Fruit fly (Drosophila melanogaster) whole organism, embryonic: ENCODE measurements around the gene trx.
A peak's percentile ranks its signal among the peaks of the same experiment; 100 is the strongest.

Experiments used
- CG11085 ChIP-seq: fragments of 200-800 bp; sonication (Bioruptor generic); IDR thresholded peaks from 2 replicates; pipeline ENCODE4 v1.3.6; 2022; ENCODE audit warnings: missing biosample characterization, missing genetic modification characterization
- CG12769 ChIP-seq: fragments of 200-800 bp; sonication (Bioruptor generic); optimal IDR thresholded peaks from 2 replicates; lab custom pipeline; 2019; ENCODE audit warnings: missing biosample characterization, mild to moderate bottlenecking, missing genetic modification characterization, moderate library complexity
- CG15696 ChIP-seq: fragments of 200-800 bp; sonication (Bioruptor generic); optimal IDR thresholded peaks from 2 replicates; lab custom pipeline; 2019; ENCODE audit warnings: missing biosample characterization, mild to moderate bottlenecking, missing genetic modification characterization, moderate library complexity
- CG1603 ChIP-seq: fragments of 200-800 bp; sonication (Bioruptor generic); optimal IDR thresholded peaks from 2 replicates; lab custom pipeline; 2019; ENCODE audit warnings: missing biosample characterization, mild to moderate bottlenecking, missing genetic modification characterization, moderate library complexity
- CG17361 ChIP-seq: fragments of 200-800 bp; sonication (Bioruptor generic); IDR thresholded peaks from 3 replicates; pipeline ENCODE4 v1.3.6; 2022; ENCODE audit warnings: missing biosample characterization, missing genetic modification characterization
- CG2116 ChIP-seq: fragments of 200-800 bp; sonication (Bioruptor generic); optimal IDR thresholded peaks from 3 replicates; lab custom pipeline; 2018; ENCODE audit warnings: missing biosample characterization, mild to moderate bottlenecking, missing genetic modification characterization
- CG31388 ChIP-seq: fragments of 200-800 bp; sonication (Bioruptor generic); optimal IDR thresholded peaks from 2 replicates; lab custom pipeline; 2016; ENCODE audit warnings: missing biosample characterization, missing genetic modification characterization
- CG42726 ChIP-seq: fragments of 200-800 bp; sonication (Bioruptor generic); IDR thresholded peaks from 2 replicates; pipeline ENCODE4 v1.3.6; 2022; ENCODE audit warnings: missing biosample characterization, missing genetic modification characterization; ENCODE audit not compliant: partially characterized antibody
- CG4707 ChIP-seq: fragments of 200-800 bp; sonication (Bioruptor generic); optimal IDR thresholded peaks from 2 replicates; lab custom pipeline; 2018; ENCODE audit warnings: missing biosample characterization, mild to moderate bottlenecking, missing genetic modification characterization, moderate library complexity
- CG8388 ChIP-seq: fragments of 200-800 bp; sonication (Bioruptor generic); optimal IDR thresholded peaks from 2 replicates; lab custom pipeline; 2019; ENCODE audit warnings: missing biosample characterization, mild to moderate bottlenecking, missing genetic modification characterization, moderate library complexity
- CG9817 ChIP-seq: fragments of 200-800 bp; sonication (Bioruptor generic); optimal IDR thresholded peaks from 2 replicates; lab custom pipeline; 2018; ENCODE audit warnings: missing biosample characterization, mild to moderate bottlenecking, missing genetic modification characterization, moderate library complexity
- D19B ChIP-seq: fragments of 200-800 bp; sonication (Bioruptor generic); optimal IDR thresholded peaks from 2 replicates; lab custom pipeline; 2017; ENCODE audit warnings: missing biosample characterization, mild to moderate bottlenecking, missing genetic modification characterization
- Dbx ChIP-seq: fragments of 200-800 bp; sonication (Bioruptor generic); IDR thresholded peaks from 3 replicates; pipeline ENCODE4 v1.3.6; 2022; ENCODE audit warnings: missing biosample characterization, missing genetic modification characterization
- Elba2 ChIP-seq: fragments of 200-800 bp; sonication (Bioruptor generic); optimal IDR thresholded peaks from 3 replicates; lab custom pipeline; 2016; ENCODE audit warnings: missing biosample characterization, missing genetic modification characterization
- Fer1 ChIP-seq: fragments of 200-800 bp; sonication (Bioruptor generic); optimal IDR thresholded peaks from 2 replicates; lab custom pipeline; 2017; ENCODE audit warnings: missing biosample characterization, mild to moderate bottlenecking, missing genetic modification characterization
- HLH54F ChIP-seq: fragments of 200-800 bp; sonication (Bioruptor generic); optimal IDR thresholded peaks from 3 replicates; lab custom pipeline; 2016; ENCODE audit warnings: missing biosample characterization, missing genetic modification characterization
- Lim3 ChIP-seq: fragments of 200-800 bp; sonication (Bioruptor generic); IDR thresholded peaks from 2 replicates; pipeline ENCODE4 v1.3.6; 2022; ENCODE audit warnings: missing biosample characterization, missing genetic modification characterization
- MTF-1 ChIP-seq: fragments of 200-800 bp; sonication (Bioruptor generic); optimal IDR thresholded peaks from 2 replicates; lab custom pipeline; 2018; ENCODE audit warnings: missing biosample characterization, mild to moderate bottlenecking, missing genetic modification characterization, borderline replicate concordance
- Med ChIP-seq: fragments of 200-800 bp; sonication (Bioruptor generic); peaks from one replicate; lab custom pipeline; 2016; ENCODE audit warnings: missing biosample characterization, missing genetic modification characterization, mild to moderate bottlenecking, inconsistent platforms, moderate library complexity
- Mes4 ChIP-seq: fragments of 200-800 bp; sonication (Bioruptor generic); optimal IDR thresholded peaks from 2 replicates; lab custom pipeline; 2016; ENCODE audit warnings: missing biosample characterization, missing genetic modification characterization
- NFAT ChIP-seq: fragments of 200-800 bp; sonication (Bioruptor generic); IDR thresholded peaks from 2 replicates; pipeline ENCODE4 v1.3.6; 2022; ENCODE audit warnings: missing biosample characterization, missing genetic modification characterization
- Sox100B ChIP-seq: fragments of 200-800 bp; sonication (Bioruptor generic); optimal IDR thresholded peaks from 3 replicates; lab custom pipeline; 2018; ENCODE audit warnings: missing biosample characterization, mild to moderate bottlenecking, missing genetic modification characterization
- Ssrp ChIP-seq: fragments of 200-800 bp; sonication (Bioruptor generic); optimal IDR thresholded peaks from 2 replicates; lab custom pipeline; 2018; ENCODE audit warnings: missing biosample characterization, mild to moderate bottlenecking, missing genetic modification characterization, moderate library complexity
- Stat92E ChIP-seq, 3 experiments: fragments of >200 bp in 2 of 3; fragments of 200-800 bp in 1 of 3; sonication (Bioruptor generic) in 1 of 3; optimal IDR thresholded peaks; 2 replicates each; lab custom pipeline; 2017 to 2019; ENCODE audit warnings: missing biosample characterization in 3 of 3, missing genetic modification characterization in 3 of 3, mild to moderate bottlenecking in 1 of 3, moderate library complexity in 1 of 3
- Tbp ChIP-seq: fragments of >200 bp; optimal IDR thresholded peaks from 2 replicates; lab custom pipeline; 2018; ENCODE audit warnings: missing biosample characterization, missing genetic modification characterization
- abd-A ChIP-seq: fragments of 200-800 bp; sonication (Bioruptor generic); optimal IDR thresholded peaks from 3 replicates; lab custom pipeline; 2019; ENCODE audit warnings: missing biosample characterization, mild to moderate bottlenecking, missing genetic modification characterization, moderate library complexity
- amos ChIP-seq: fragments of 200-800 bp; sonication (Bioruptor generic); IDR thresholded peaks from 2 replicates; pipeline ENCODE4 v1.3.6; 2022; ENCODE audit warnings: missing biosample characterization, missing genetic modification characterization; ENCODE audit not compliant: partially characterized antibody
- bsh ChIP-seq, 2 experiments: fragments of 200-800 bp; sonication (Bioruptor generic); optimal IDR thresholded peaks; 2 replicates each; lab custom pipeline; 2017 to 2018; ENCODE audit warnings: mild to moderate bottlenecking in 2 of 2, missing biosample characterization in 2 of 2, missing genetic modification characterization in 2 of 2, moderate library complexity in 1 of 2
- cas ChIP-seq: fragments of 200-800 bp; sonication (Bioruptor generic); IDR thresholded peaks from 2 replicates; pipeline ENCODE4 v1.3.6; 2022; ENCODE audit warnings: missing biosample characterization, missing genetic modification characterization
- caup ChIP-seq: fragments of 200-800 bp; sonication (Bioruptor generic); optimal IDR thresholded peaks from 3 replicates; lab custom pipeline; 2017; ENCODE audit warnings: missing biosample characterization, mild to moderate bottlenecking, missing genetic modification characterization, moderate library complexity; ENCODE audit not compliant: severe bottlenecking
- crol ChIP-seq: fragments of 200-800 bp; sonication (Bioruptor generic); IDR thresholded peaks from 2 replicates; pipeline ENCODE4 v1.3.6; 2022; ENCODE audit warnings: missing biosample characterization, missing genetic modification characterization
- dan ChIP-seq: fragments of 200-800 bp; sonication (Bioruptor generic); IDR thresholded peaks from 2 replicates; pipeline ENCODE4 v1.3.6; 2022; ENCODE audit warnings: missing biosample characterization, missing genetic modification characterization
- dmrt99B ChIP-seq: fragments of 200-800 bp; sonication (Bioruptor generic); optimal IDR thresholded peaks from 2 replicates; lab custom pipeline; 2018; ENCODE audit warnings: missing biosample characterization, mild to moderate bottlenecking, missing genetic modification characterization, moderate library complexity
- dysf ChIP-seq: fragments of 200-800 bp; sonication (Bioruptor generic); IDR thresholded peaks from 3 replicates; pipeline ENCODE4 v1.3.6; 2022; ENCODE audit warnings: missing biosample characterization, missing genetic modification characterization
- fd3F ChIP-seq: fragments of 200-800 bp; sonication (Bioruptor generic); optimal IDR thresholded peaks from 2 replicates; lab custom pipeline; 2018; ENCODE audit warnings: missing biosample characterization, mild to moderate bottlenecking, missing genetic modification characterization, moderate library complexity
- fd96Cb ChIP-seq: fragments of 200-800 bp; sonication (Bioruptor generic); optimal IDR thresholded peaks from 2 replicates; lab custom pipeline; 2018; ENCODE audit warnings: missing biosample characterization, mild to moderate bottlenecking, missing genetic modification characterization, moderate library complexity
- ftz-f1 ChIP-seq: fragments of 200-800 bp; sonication (Bioruptor generic); optimal IDR thresholded peaks from 2 replicates; lab custom pipeline; 2016; ENCODE audit warnings: missing biosample characterization, missing genetic modification characterization
- ind ChIP-seq: fragments of 200-800 bp; sonication (Bioruptor generic); optimal IDR thresholded peaks from 3 replicates; lab custom pipeline; 2016; ENCODE audit warnings: missing biosample characterization, missing genetic modification characterization
- kah ChIP-seq: fragments of 200-800 bp; sonication (Bioruptor generic); optimal IDR thresholded peaks from 2 replicates; lab custom pipeline; 2018; ENCODE audit warnings: missing biosample characterization, mild to moderate bottlenecking, missing genetic modification characterization
- kay ChIP-seq: fragments of 200-800 bp; sonication (Bioruptor generic); optimal IDR thresholded peaks from 2 replicates; lab custom pipeline; 2016; ENCODE audit warnings: missing biosample characterization, missing genetic modification characterization
- oc ChIP-seq: fragments of 200-800 bp; sonication (Bioruptor generic); optimal IDR thresholded peaks from 2 replicates; lab custom pipeline; 2018; ENCODE audit warnings: missing biosample characterization, mild to moderate bottlenecking, missing genetic modification characterization, moderate library complexity
- onecut ChIP-seq: fragments of 200-800 bp; sonication (Bioruptor generic); IDR thresholded peaks from 2 replicates; pipeline ENCODE4 v1.3.6; 2022; ENCODE audit warnings: missing biosample characterization, missing genetic modification characterization
- peb ChIP-seq: fragments of 200-800 bp; sonication (Bioruptor generic); IDR thresholded peaks from 2 replicates; pipeline ENCODE4 v1.3.6; 2022; ENCODE audit warnings: missing biosample characterization, missing genetic modification characterization
- pho ChIP-seq: fragments of 200-800 bp; sonication (Bioruptor generic); optimal IDR thresholded peaks from 2 replicates; lab custom pipeline; 2016; ENCODE audit warnings: missing biosample characterization, missing genetic modification characterization
- pita ChIP-seq: fragments of 200-800 bp; sonication (Bioruptor generic); optimal IDR thresholded peaks from 2 replicates; lab custom pipeline; 2017; ENCODE audit warnings: missing biosample characterization, mild to moderate bottlenecking, missing genetic modification characterization
- tx ChIP-seq: fragments of 200-800 bp; sonication (Bioruptor generic); optimal IDR thresholded peaks from 2 replicates; lab custom pipeline; 2016; ENCODE audit warnings: missing biosample characterization, missing genetic modification characterization
- wdn ChIP-seq: fragments of 200-800 bp; sonication (Bioruptor generic); IDR thresholded peaks from 2 replicates; pipeline ENCODE4 v1.3.6; 2022; ENCODE audit warnings: missing biosample characterization, missing genetic modification characterization
- wor ChIP-seq: fragments of 200-800 bp; sonication (Bioruptor generic); IDR thresholded peaks from 2 replicates; pipeline ENCODE4 v1.3.6; 2022; ENCODE audit warnings: missing biosample characterization, missing genetic modification characterization

trx gene

dm6 chr3R:14288669-14289383, 2.1 kb upstream of the trx start, which contains the start of gene red (continued):
- TF ChIP-seq cas (peak; percentile 33; the same call in 1 of the 2 replicates), NFAT (peak; percentile 54), CG17361 (peak; percentile 81), Stat92E (GFP tag; optimal IDR thresholded peaks at IDR 0.05; lab: Kevin White, UChicago) (peak in 1 of 3 experiments; percentile 9), Ssrp (tag; lab: Kevin White, UChicago) (peak; percentile 62), amos (GFP tag; lab: Robert Waterston, UW) (peak; percentile 10; the same call in 1 of the 2 replicates), oc (tag; lab: Kevin White, UChicago) (peak; percentile 41), bsh (GFP tag; optimal IDR thresholded peaks at IDR 0.05; lab: Kevin White, UChicago) (peak in 1 of 2 experiments; percentile 67), Lim3 (GFP tag; lab: Robert Waterston, UW) (peak; percentile 39; the same call in 1 of the 2 replicates), CG9817 (tag; lab: Kevin White, UChicago) (peak; percentile 67), CG31388 (GFP tag; lab: Kevin White, UChicago) (peak; percentile 0), CG4707 (GFP tag; lab: Kevin White, UChicago) (no peak), pho (GFP tag; lab: Kevin White, UChicago) (peak; percentile 7), ftz-f1 (GFP tag; lab: Kevin White, UChicago) (no peak), HLH54F (GFP tag; lab: Kevin White, UChicago) (peak; percentile 36), MTF-1 (GFP tag; lab: Kevin White, UChicago) (peak; percentile 44), pita (no peak), kay (GFP tag; lab: Kevin White, UChicago) (no peak), CG15696 (tag; lab: Kevin White, UChicago) (peak; percentile 27), dmrt99B (tag; lab: Kevin White, UChicago) (peak; percentile 81), CG8388 (peak; percentile 54), CG11085 (GFP tag; lab: Robert Waterston, UW) (0 out of 2 replicates have a peak, but pooled peaks have one; percentile 38), CG42726 (GFP tag; lab: Robert Waterston, UW) (no peak), Mes4 (no peak), fd3F (GFP tag; lab: Kevin White, UChicago) (peak; percentile 62), Fer1 (peak; percentile 85), Dbx (peak; percentile 81), CG2116 (GFP tag; lab: Kevin White, UChicago) (peak; percentile 24), ind (peak; percentile 69), onecut (GFP tag; lab: Robert Waterston, UW) (peak; percentile 51), D19B (GFP tag; lab: Kevin White, UChicago) (peak; percentile 64), caup (GFP tag; lab: Kevin White, UChicago) (peak; percentile 72), Tbp (GFP tag; lab: Kevin White, UChicago) (no peak), CG1603 (peak; percentile 47), Med (GFP tag; lab: Kevin White, UChicago) (peak; percentile 86), dysf (peak; percentile 84), CG12769 (tag; lab: Kevin White, UChicago) (peak; percentile 88), wor (GFP tag; lab: Robert Waterston, UW) (peak; percentile 25; the same call in 1 of the 2 replicates), kah (no peak), Sox100B (GFP tag; lab: Kevin White, UChicago) (peak; percentile 60), abd-A (tag; lab: Kevin White, UChicago) (peak; percentile 35), Elba2 (GFP tag; lab: Kevin White, UChicago) (no peak), tx (GFP tag; lab: Kevin White, UChicago) (peak; percentile 24), fd96Cb (peak; percentile 63), crol (GFP tag; lab: Robert Waterston, UW) (no peak), dan (no peak), peb (GFP tag; lab: Robert Waterston, UW) (0 out of 2 replicates have a peak, but pooled peaks have one; percentile 30), wdn (GFP tag; lab: Robert Waterston, UW) (peak; percentile 77; the same call in 1 of the 2 replicates)
